Worm (Caenorhabditis elegans) whole organism, L4 larva: ENCODE data around the gene F56H11.2.

Experiments used
- F49E8.2 ChIP-seq: sonication (generic microtip); optimal IDR thresholded peaks from 2 replicates; lab custom pipeline; 2016; ENCODE audit warnings: missing compliant biosample characterization, mild to moderate bottlenecking, missing genetic modification characterization, borderline replicate concordance
- R02D3.7 ChIP-seq: fragments of 150-350 bp; sonication (generic microtip); optimal IDR thresholded peaks from 3 replicates; lab custom pipeline; 2014; ENCODE audit warnings: missing biosample characterization, missing genetic modification characterization
- ZK546.5 ChIP-seq, 2 experiments: sonication (generic microtip); optimal IDR thresholded peaks; 2 replicates each; lab custom pipeline; 2017; ENCODE audit warnings: missing biosample characterization in 2 of 2, missing genetic modification characterization in 2 of 2
- ama-1 ChIP-seq: fragments of 150-350 bp; optimal IDR thresholded peaks from 2 replicates; lab custom pipeline; 2014; ENCODE audit warnings: inconsistent platforms, mixed read lengths
- ceh-82 ChIP-seq: sonication (generic microtip); optimal IDR thresholded peaks from 2 replicates; lab custom pipeline; 2017; ENCODE audit warnings: missing biosample characterization, missing genetic modification characterization
- egl-27 ChIP-seq: sonication (generic microtip); optimal IDR thresholded peaks from 3 replicates; lab custom pipeline; 2017; ENCODE audit warnings: missing biosample characterization, missing genetic modification reagents, missing genetic modification characterization
- lin-13 ChIP-seq: fragments of 150-350 bp; optimal IDR thresholded peaks from 2 replicates; lab custom pipeline; 2014; ENCODE audit warnings: missing biosample characterization, missing genetic modification reagents, missing genetic modification characterization
- mdl-1 ChIP-seq, 2 experiments: fragments of 150-350 bp in 1 of 2; sonication (generic microtip) in 1 of 2; optimal IDR thresholded peaks; 2 replicates each; lab custom pipeline; 2014 to 2017; ENCODE audit warnings: missing biosample characterization in 2 of 2, missing genetic modification characterization in 2 of 2
- nhr-28 ChIP-seq: fragments of 150-350 bp; optimal IDR thresholded peaks from 2 replicates; lab custom pipeline; 2014; ENCODE audit warnings: missing biosample characterization, missing genetic modification characterization
- skn-1 ChIP-seq: fragments of 150-350 bp; optimal IDR thresholded peaks from 2 replicates; lab custom pipeline; 2014; ENCODE audit warnings: missing biosample characterization, missing genetic modification characterization
- ztf-11 ChIP-seq: fragments of 150-350 bp; optimal IDR thresholded peaks from 2 replicates; lab custom pipeline; 2014; ENCODE audit warnings: missing biosample characterization, missing genetic modification characterization

ce11 chrIV:9485972-9486371 is 47.0 kb downstream of the F56H11.2 start, which contains the start of gene sru-2:
- no peak for TF ChIP-seq ama-1 (lab: Kevin White, UChicago)
- no peak for TF ChIP-seq egl-27 (tag; lab: Kevin White, UChicago)
- TF ChIP-seq ztf-11 = no peak
- TF ChIP-seq R02D3.7 = no peak
- TF ChIP-seq skn-1 = no peak
- TF ChIP-seq ceh-82 = no peak
- TF ChIP-seq nhr-28 (tag; lab: Kevin White, UChicago) = no peak
- no peak for TF ChIP-seq lin-13 (GFP tag; lab: Kevin White, UChicago)
- no peak for TF ChIP-seq ZK546.5 (tag; optimal IDR thresholded peaks at IDR 0.05; lab: Kevin White, UChicago)
- no peak for TF ChIP-seq mdl-1 (tag; optimal IDR thresholded peaks at IDR 0.05; lab: Kevin White, UChicago)
- TF ChIP-seq F49E8.2 = no peak
